Fruit fly (Drosophila melanogaster) whole organism, embryonic: ENCODE data around the gene CG4645.

Source experiments
- B-H1 ChIP-seq: fragments of 200-800 bp; sonication (Bioruptor generic); IDR thresholded peaks from 3 replicates; pipeline ENCODE4 v1.3.6; 2022; ENCODE audit warnings: missing biosample characterization, missing genetic modification characterization
- B-H2 ChIP-seq: fragments of 200-800 bp; sonication (Bioruptor generic); optimal IDR thresholded peaks from 2 replicates; lab custom pipeline; 2018; ENCODE audit warnings: missing biosample characterization, mild to moderate bottlenecking, missing genetic modification characterization
- BtbVII ChIP-seq: fragments of 200-800 bp; sonication (Bioruptor generic); optimal IDR thresholded peaks from 3 replicates; lab custom pipeline; 2017; ENCODE audit warnings: missing biosample characterization, mild to moderate bottlenecking, missing genetic modification characterization
- CG12299 ChIP-seq: fragments of 200-800 bp; sonication (Bioruptor generic); optimal IDR thresholded peaks from 2 replicates; lab custom pipeline; 2018; ENCODE audit warnings: missing biosample characterization, mild to moderate bottlenecking, missing genetic modification characterization
- CG13123 ChIP-seq: fragments of 200-800 bp; sonication (Bioruptor generic); optimal IDR thresholded peaks from 2 replicates; lab custom pipeline; 2016; ENCODE audit warnings: missing biosample characterization, missing genetic modification characterization
- CG14710 ChIP-seq: fragments of 200-800 bp; sonication (Bioruptor generic); optimal IDR thresholded peaks from 3 replicates; lab custom pipeline; 2019; ENCODE audit warnings: missing biosample characterization, mild to moderate bottlenecking, missing genetic modification characterization, moderate library complexity
- CG15011 ChIP-seq: fragments of 200-800 bp; sonication (Bioruptor generic); optimal IDR thresholded peaks from 3 replicates; lab custom pipeline; 2018; ENCODE audit warnings: missing biosample characterization, mild to moderate bottlenecking, missing genetic modification characterization
- CG15514 ChIP-seq: fragments of 200-800 bp; sonication (Bioruptor generic); optimal IDR thresholded peaks from 3 replicates; lab custom pipeline; 2017; ENCODE audit warnings: missing biosample characterization, missing genetic modification characterization, mild to moderate bottlenecking, moderate library complexity, missing genetic modification reagents
- CG15601 ChIP-seq: fragments of 200-800 bp; sonication (Bioruptor generic); optimal IDR thresholded peaks from 3 replicates; lab custom pipeline; 2019; ENCODE audit warnings: missing biosample characterization, mild to moderate bottlenecking, missing genetic modification characterization, moderate library complexity
- CG16813 ChIP-seq: fragments of 200-800 bp; sonication (Bioruptor generic); IDR thresholded peaks from 3 replicates; pipeline ENCODE4 v1.3.6; 2022; ENCODE audit warnings: missing biosample characterization, missing genetic modification characterization; ENCODE audit not compliant: partially characterized antibody
- CG2120 ChIP-seq: fragments of 200-800 bp; sonication (Bioruptor generic); optimal IDR thresholded peaks from 3 replicates; lab custom pipeline; 2016; ENCODE audit warnings: missing biosample characterization, missing genetic modification characterization
- CG30431 ChIP-seq: fragments of 200-800 bp; sonication (Bioruptor generic); optimal IDR thresholded peaks from 2 replicates; lab custom pipeline; 2017; ENCODE audit warnings: missing biosample characterization, missing genetic modification characterization
- CG31388 ChIP-seq: fragments of 200-800 bp; sonication (Bioruptor generic); optimal IDR thresholded peaks from 2 replicates; lab custom pipeline; 2016; ENCODE audit warnings: missing biosample characterization, missing genetic modification characterization
- CG34376 ChIP-seq: fragments of 200-800 bp; sonication (Bioruptor generic); optimal IDR thresholded peaks from 2 replicates; lab custom pipeline; 2018; ENCODE audit warnings: missing biosample characterization, mild to moderate bottlenecking, missing genetic modification characterization
- CG4282 ChIP-seq: fragments of 200-800 bp; sonication (Bioruptor generic); optimal IDR thresholded peaks from 2 replicates; lab custom pipeline; 2016; ENCODE audit warnings: missing biosample characterization, missing genetic modification characterization
- CG7745 ChIP-seq: fragments of 200-800 bp; sonication (Bioruptor generic); optimal IDR thresholded peaks from 2 replicates; lab custom pipeline; 2018; ENCODE audit warnings: missing biosample characterization, mild to moderate bottlenecking, missing genetic modification characterization, moderate library complexity
- CG8290 ChIP-seq, 3 experiments: fragments of 200-800 bp; sonication (Bioruptor generic); optimal IDR thresholded peaks; 2 replicates each; lab custom pipeline; 2016 to 2019; ENCODE audit warnings: missing biosample characterization in 3 of 3, missing genetic modification characterization in 3 of 3, mild to moderate bottlenecking in 2 of 3, moderate library complexity in 1 of 3
- CG8388 ChIP-seq: fragments of 200-800 bp; sonication (Bioruptor generic); optimal IDR thresholded peaks from 2 replicates; lab custom pipeline; 2019; ENCODE audit warnings: missing biosample characterization, mild to moderate bottlenecking, missing genetic modification characterization, moderate library complexity
- Dad ChIP-seq: fragments of 200-800 bp; sonication (Bioruptor generic); optimal IDR thresholded peaks from 3 replicates; lab custom pipeline; 2016; ENCODE audit warnings: missing biosample characterization, missing genetic modification characterization
- Dref ChIP-seq: fragments of 200-800 bp; sonication (Bioruptor generic); IDR thresholded peaks from 2 replicates; pipeline ENCODE4 v1.3.6; 2022; ENCODE audit warnings: missing biosample characterization, missing genetic modification characterization
- Eip74EF ChIP-seq, 2 experiments: fragments of 200-800 bp in 1 of 2; fragments of >200 bp in 1 of 2; sonication (Bioruptor generic) in 1 of 2; optimal IDR thresholded peaks; 2 replicates each; lab custom pipeline; 2017 to 2019; ENCODE audit warnings: missing biosample characterization in 2 of 2, missing genetic modification characterization in 2 of 2, mild to moderate bottlenecking in 1 of 2, moderate library complexity in 1 of 2
- Ets65A ChIP-seq: fragments of 200-800 bp; sonication (Bioruptor generic); peaks from one replicate; lab custom pipeline; 2016; ENCODE audit warnings: missing biosample characterization, missing genetic modification characterization
- Ets97D ChIP-seq: fragments of 200-800 bp; sonication (Bioruptor generic); optimal IDR thresholded peaks from 3 replicates; lab custom pipeline; 2016; ENCODE audit warnings: missing biosample characterization, missing genetic modification characterization
- Fer3 ChIP-seq: fragments of 200-800 bp; sonication (Bioruptor generic); optimal IDR thresholded peaks from 2 replicates; lab custom pipeline; 2018; ENCODE audit warnings: missing biosample characterization, mild to moderate bottlenecking, missing genetic modification characterization, moderate library complexity
- Hmx ChIP-seq: fragments of 200-800 bp; sonication (Bioruptor generic); optimal IDR thresholded peaks from 2 replicates; lab custom pipeline; 2016; ENCODE audit warnings: missing biosample characterization, missing genetic modification characterization
- Lhr ChIP-seq: fragments of 200-800 bp; sonication (Bioruptor generic); optimal IDR thresholded peaks from 3 replicates; lab custom pipeline; 2017; ENCODE audit warnings: mild to moderate bottlenecking, missing biosample characterization, missing genetic modification reagents, missing genetic modification characterization
- Rfx ChIP-seq: fragments of 200-800 bp; sonication (Bioruptor generic); IDR thresholded peaks from 2 replicates; pipeline ENCODE4 v1.3.6; 2022; ENCODE audit warnings: missing biosample characterization, missing genetic modification characterization
- Sin3A ChIP-seq: fragments of >200 bp; optimal IDR thresholded peaks from 2 replicates; lab custom pipeline; 2018
- TFAM ChIP-seq: fragments of 200-800 bp; sonication (Bioruptor generic); optimal IDR thresholded peaks from 2 replicates; lab custom pipeline; 2017; ENCODE audit warnings: missing biosample characterization, missing genetic modification characterization, inconsistent platforms
- Trl ChIP-seq, 3 experiments: fragments of >200 bp in 2 of 3; fragments of 200-800 bp in 1 of 3; sonication (Bioruptor generic) in 1 of 3; optimal IDR thresholded peaks; 2 replicates in 1 of 3; 3 replicates in 2 of 3; lab custom pipeline; 2016 to 2017; ENCODE audit warnings: missing biosample characterization in 1 of 3, missing genetic modification characterization in 1 of 3
- cato ChIP-seq: fragments of 200-800 bp; sonication (Bioruptor generic); optimal IDR thresholded peaks from 2 replicates; lab custom pipeline; 2016; ENCODE audit warnings: missing biosample characterization, missing genetic modification characterization, borderline replicate concordance
- chinmo ChIP-seq: fragments of 200-800 bp; sonication (Bioruptor generic); IDR thresholded peaks from 4 replicates; pipeline ENCODE4 v1.3.6; 2022; ENCODE audit warnings: missing biosample characterization, missing genetic modification characterization; ENCODE audit not compliant: partially characterized antibody
- ci ChIP-seq: fragments of 200-800 bp; sonication (Bioruptor generic); IDR thresholded peaks from 3 replicates; pipeline ENCODE4 v1.3.6; 2022; ENCODE audit warnings: missing biosample characterization, missing genetic modification characterization
- crc ChIP-seq: fragments of 200-800 bp; sonication (Bioruptor generic); optimal IDR thresholded peaks from 2 replicates; lab custom pipeline; 2016; ENCODE audit warnings: missing biosample characterization, missing genetic modification characterization
- crol ChIP-seq: fragments of 200-800 bp; sonication (Bioruptor generic); IDR thresholded peaks from 2 replicates; pipeline ENCODE4 v1.3.6; 2022; ENCODE audit warnings: missing biosample characterization, missing genetic modification characterization
- ewg ChIP-seq: fragments of 200-800 bp; sonication (Bioruptor generic); optimal IDR thresholded peaks from 3 replicates; lab custom pipeline; 2017; ENCODE audit warnings: mild to moderate bottlenecking, missing biosample characterization, missing genetic modification reagents, missing genetic modification characterization
- gsb ChIP-seq: fragments of 200-800 bp; sonication (Bioruptor generic); IDR thresholded peaks from 2 replicates; pipeline ENCODE4 v1.3.6; 2022; ENCODE audit warnings: missing biosample characterization, missing genetic modification characterization
- ham ChIP-seq: fragments of 200-800 bp; sonication (Bioruptor generic); IDR thresholded peaks from 2 replicates; pipeline ENCODE4 v1.3.6; 2022; ENCODE audit warnings: missing biosample characterization, missing genetic modification characterization
- peb ChIP-seq: fragments of 200-800 bp; sonication (Bioruptor generic); IDR thresholded peaks from 2 replicates; pipeline ENCODE4 v1.3.6; 2022; ENCODE audit warnings: missing biosample characterization, missing genetic modification characterization
- phol ChIP-seq: fragments of 200-800 bp; sonication (Bioruptor generic); optimal IDR thresholded peaks from 3 replicates; lab custom pipeline; 2018; ENCODE audit warnings: missing biosample characterization, mild to moderate bottlenecking, missing genetic modification characterization, moderate library complexity
- psq ChIP-seq: fragments of 200-800 bp; sonication (Bioruptor generic); optimal IDR thresholded peaks from 2 replicates; lab custom pipeline; 2017; ENCODE audit warnings: missing biosample characterization, missing genetic modification characterization
- slbo ChIP-seq: fragments of 200-800 bp; sonication (Bioruptor generic); IDR thresholded peaks from 2 replicates; pipeline ENCODE4 v1.3.6; 2022; ENCODE audit warnings: missing biosample characterization, missing genetic modification characterization
- tgo ChIP-seq: fragments of 200-800 bp; sonication (Bioruptor generic); IDR thresholded peaks from 3 replicates; pipeline ENCODE4 v1.3.6; 2022; ENCODE audit warnings: missing biosample characterization, missing genetic modification characterization
- twi ChIP-seq: fragments of 200-800 bp; optimal IDR thresholded peaks from 2 replicates; lab custom pipeline; 2019; ENCODE audit warnings: missing biosample characterization, mild to moderate bottlenecking, missing genetic modification characterization, moderate library complexity
- zen2 ChIP-seq: fragments of 200-800 bp; sonication (Bioruptor generic); IDR thresholded peaks from 3 replicates; pipeline ENCODE4 v1.3.6; 2022; ENCODE audit warnings: missing biosample characterization, missing genetic modification characterization; ENCODE audit not compliant: partially characterized antibody

CG4645 gene

DNA sequence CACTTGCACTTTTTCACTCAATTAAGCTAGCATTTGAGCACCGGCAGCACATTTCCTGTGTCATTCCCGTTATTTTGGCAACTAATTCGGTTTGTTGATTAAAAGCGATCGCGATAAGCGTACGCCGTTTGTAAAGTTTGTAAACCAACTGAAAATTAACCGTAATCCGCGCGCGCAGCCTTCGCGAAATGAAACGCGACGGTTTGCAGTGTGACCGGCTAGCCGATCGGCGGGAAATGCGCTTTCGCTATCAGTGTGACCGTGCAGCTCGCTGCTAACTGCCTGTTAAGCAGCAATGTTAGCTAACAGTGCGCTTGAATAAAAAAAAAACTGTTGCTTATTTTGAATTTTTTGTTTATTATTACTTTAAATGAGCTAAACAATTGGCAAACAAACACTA lies 12.6 kb upstream of the CG4645 start, which contains the start of gene Pde9 (continued):
- TF ChIP-seq ci (GFP tag; lab: Robert Waterston, UW) (peak; percentile 22; the same call in 1 of the 3 replicates), Dad (GFP tag; lab: Kevin White, UChicago) (no peak), BtbVII (GFP tag; lab: Kevin White, UChicago) (no peak), CG14710 (tag; lab: Kevin White, UChicago) (peak; percentile 8), CG34376 (GFP tag; lab: Kevin White, UChicago) (peak; percentile 2), Lhr (GFP tag; lab: Kevin White, UChicago) (peak; percentile 28), CG15601 (tag; lab: Kevin White, UChicago) (no peak), B-H2 (GFP tag; lab: Kevin White, UChicago) (peak; percentile 14), CG30431 (GFP tag; lab: Kevin White, UChicago) (no peak), CG7745 (no peak), tgo (GFP tag; lab: Robert Waterston, UW) (no peak), CG4282 (GFP tag; lab: Kevin White, UChicago) (no peak)
- TF ChIP-seq, all 482 proteins: peak for 33

DNA sequence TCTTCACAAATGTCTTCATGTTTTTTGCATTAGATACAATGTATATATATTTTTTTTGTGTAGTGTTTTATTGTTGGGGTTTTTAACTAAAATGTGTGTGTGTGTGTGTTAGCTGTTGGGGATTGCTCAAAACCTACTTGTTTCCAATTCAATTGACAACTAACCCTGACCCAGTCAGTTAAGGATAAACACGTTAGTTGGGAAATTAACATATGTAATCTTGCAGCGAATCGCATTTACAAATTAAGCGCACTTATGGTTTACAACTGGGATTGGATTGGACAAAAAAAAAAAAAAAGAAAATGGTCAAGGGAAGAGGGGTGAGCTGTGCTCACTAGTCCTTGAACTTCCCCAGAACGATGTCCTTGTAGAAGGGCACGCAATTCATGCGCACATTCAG lies 11.2 kb upstream of the CG4645 start, which contains the start of gene CG32650:
CG32650 (minus strand) TSS at position 101 of the 400 bp plus-strand sequence.
- TF ChIP-seq CG2120 (GFP tag; lab: Kevin White, UChicago) (no peak), Ets65A (GFP tag; lab: Kevin White, UChicago) (peak; percentile 5), CG16813 (GFP tag; lab: Robert Waterston, UW) (no peak), ewg (GFP tag; lab: Kevin White, UChicago) (no peak)

DNA sequence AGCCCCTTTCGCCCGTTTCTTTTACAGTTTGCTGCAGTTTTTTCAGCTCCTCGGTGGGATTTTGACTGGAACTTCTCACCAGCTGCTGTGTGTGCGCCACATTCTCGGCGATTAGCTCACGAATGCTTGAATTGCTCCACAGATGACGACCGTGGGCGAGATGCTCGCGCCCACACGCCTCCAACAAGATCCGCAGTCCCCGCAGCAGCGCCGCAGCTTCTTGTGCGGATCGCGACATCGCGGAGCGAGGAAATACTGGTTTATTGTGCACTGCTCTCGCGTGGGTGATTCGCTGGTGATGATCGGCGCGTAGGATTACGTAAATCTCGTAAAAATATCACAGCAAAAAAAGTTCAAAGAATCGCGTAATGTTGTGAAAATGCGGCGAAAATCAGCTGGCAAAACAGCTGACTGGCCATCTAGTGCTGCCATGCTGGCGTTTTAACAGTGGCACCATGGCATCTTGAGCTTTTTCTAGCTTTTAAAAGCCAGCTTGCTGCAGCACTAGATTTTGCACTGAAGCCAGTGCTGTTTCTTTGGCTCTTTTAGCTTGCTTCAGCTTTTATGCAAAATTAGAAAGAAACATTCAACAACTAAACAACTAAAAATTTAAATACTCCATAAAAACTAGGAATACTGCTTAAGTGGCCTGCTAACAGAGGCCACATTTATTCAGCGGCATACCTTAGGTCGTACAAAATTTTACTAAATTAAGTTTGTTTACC lies 8.9 kb upstream of the CG4645 start, which contains the start of gene Coq8:
Coq8 (minus strand) TSS at position 397 of the 725 bp plus-strand sequence.
- TF ChIP-seq CG15514: peak; percentile 10
- no peak for TF ChIP-seq CG12299
- TF ChIP-seq CG8388 (GFP tag; lab: Kevin White, UChicago): no peak
- peak; percentile 2 for TF ChIP-seq Sin3A
- TF ChIP-seq Rfx: peak; percentile 74
- no peak for TF ChIP-seq CG4282 (GFP tag; lab: Kevin White, UChicago)
- TF ChIP-seq CG8290 (GFP tag; optimal IDR thresholded peaks at IDR 0.05; lab: Kevin White, UChicago): no peak
- peak in 1 of 2 experiments; percentile 26 for TF ChIP-seq CG8290 (tag; optimal IDR thresholded peaks at IDR 0.05; lab: Kevin White, UChicago)
- no peak for TF ChIP-seq Fer3 (tag; lab: Kevin White, UChicago)
- no peak for TF ChIP-seq phol (tag; lab: Kevin White, UChicago)
- TF ChIP-seq CG13123: no peak
- TF ChIP-seq zen2: no peak
- TF ChIP-seq crc (GFP tag; lab: Kevin White, UChicago): no peak
- no peak for TF ChIP-seq twi (tag; lab: Kevin White, UChicago)
- TF ChIP-seq Ets97D (GFP tag; lab: Kevin White, UChicago): no peak
- TF ChIP-seq chinmo: 0 out of 4 replicates have a peak, but pooled peaks have one; percentile 27
- TF ChIP-seq Hmx: no peak
- TF ChIP-seq Dref (GFP tag; lab: Robert Waterston, UW): no peak
- no peak for TF ChIP-seq CG31388 (GFP tag; lab: Kevin White, UChicago)
- peak; percentile 43; the same call in 1 of the 2 replicates for TF ChIP-seq crol (GFP tag; lab: Robert Waterston, UW)
- no peak for TF ChIP-seq Eip74EF (GFP tag; optimal IDR thresholded peaks at IDR 0.05; lab: Kevin White, UChicago)
- TF ChIP-seq psq (GFP tag; lab: Kevin White, UChicago): no peak
- TF ChIP-seq TFAM (GFP tag; lab: Kevin White, UChicago): no peak
- TF ChIP-seq ham (GFP tag; lab: Robert Waterston, UW): no peak
- no peak for TF ChIP-seq Trl (optimal IDR thresholded peaks at IDR 0.05; lab: Kevin White, UChicago)
- no peak for TF ChIP-seq Trl (GFP tag; optimal IDR thresholded peaks at IDR 0.05; lab: Kevin White, UChicago)
- no peak for TF ChIP-seq cato
- TF ChIP-seq gsb (GFP tag; lab: Robert Waterston, UW): no peak
- TF ChIP-seq peb (GFP tag; lab: Robert Waterston, UW): no peak
- no peak for TF ChIP-seq B-H1 (GFP tag; lab: Robert Waterston, UW)
- TF ChIP-seq slbo (GFP tag; lab: Robert Waterston, UW): no peak
- no peak for TF ChIP-seq CG15011
